Worm (Caenorhabditis elegans): ENCODE results near the gene cest-9.1.
A peak's percentile ranks its signal among the peaks of the same experiment; 100 is the strongest.

Gene cest-9.1

ce11 chrX:12186592-12186991 is 39.4 kb upstream of the cest-9.1 start:
- no peak for TF ChIP-seq zip-5 (tag; optimal IDR thresholded peaks at IDR 0.05)
- TF ChIP-seq ceh-34 (tag; optimal IDR thresholded peaks at IDR 0.05): no peak
- TF ChIP-seq nfya-1 (tag; optimal IDR thresholded peaks at IDR 0.05): no peak
- TF ChIP-seq gmeb-2 (tag; optimal IDR thresholded peaks at IDR 0.05): no peak

ce11 chrX:12188280-12189071 is 37.5 kb upstream of the cest-9.1 start:
- TF ChIP-seq ahr-1 (tag; optimal IDR thresholded peaks at IDR 0.05): no peak
- TF ChIP-seq unc-55 (GFP tag; optimal IDR thresholded peaks at IDR 0.05): peak; percentile 20

- no peak for TF ChIP-seq pag-3 (tag; optimal IDR thresholded peaks at IDR 0.05; ENCODE audit: borderline replicate concordance)
- no peak for TF ChIP-seq hlh-15 (tag; optimal IDR thresholded peaks at IDR 0.05)
- TF ChIP-seq nhr-232 (tag; optimal IDR thresholded peaks at IDR 0.05): no peak
- no peak for TF ChIP-seq syd-9 (tag; optimal IDR thresholded peaks at IDR 0.05)
- no peak for TF ChIP-seq nhr-11 (tag; optimal IDR thresholded peaks at IDR 0.05)
- no peak for TF ChIP-seq ztf-16 (tag; optimal IDR thresholded peaks at IDR 0.05)
These were observed 28.6 kb upstream of the cest-9.1 start for ce11 chrX:12197367-12197766.

ce11 chrX:12198298-12198697 is 27.7 kb upstream of the cest-9.1 start:
- TF ChIP-seq hlh-15 (tag; optimal IDR thresholded peaks at IDR 0.05): no peak
- peak; percentile 22 for TF ChIP-seq unc-42 (tag; optimal IDR thresholded peaks at IDR 0.05)
- no peak for TF ChIP-seq ceh-22 (tag; optimal IDR thresholded peaks at IDR 0.05)

- no peak for TF ChIP-seq ceh-18 (tag; optimal IDR thresholded peaks at IDR 0.05)
- no peak for TF ChIP-seq rnt-1 (tag; optimal IDR thresholded peaks at IDR 0.05)
- no peak for TF ChIP-seq npax-4 (tag; optimal IDR thresholded peaks at IDR 0.05)
- no peak for TF ChIP-seq ceh-24 (tag; optimal IDR thresholded peaks at IDR 0.05)
- TF ChIP-seq ceh-9 (tag; optimal IDR thresholded peaks at IDR 0.05): no peak
- TF ChIP-seq ceh-6 (GFP tag; optimal IDR thresholded peaks at IDR 0.05): no peak
- TF ChIP-seq sox-2 (GFP tag; IDR thresholded peaks at IDR 0.05): no peak
- TF ChIP-seq pag-3 (tag; optimal IDR thresholded peaks at IDR 0.05; ENCODE audit: borderline replicate concordance): no peak
- no peak for TF ChIP-seq pha-4 (tag; optimal IDR thresholded peaks at IDR 0.05)
- no peak for TF ChIP-seq fax-1 (tag; optimal IDR thresholded peaks at IDR 0.05)
These were observed 25.4 kb upstream of the cest-9.1 start for ce11 chrX:12200577-12200976.

ce11 chrX:12201435-12201834 is 24.5 kb upstream of the cest-9.1 start:
- TF ChIP-seq ceh-9 (tag; optimal IDR thresholded peaks at IDR 0.05) (no peak), ceh-34 (tag; optimal IDR thresholded peaks at IDR 0.05) (no peak), sdc-2 (tag; optimal IDR thresholded peaks at IDR 0.05) (no peak), ceh-30 (tag; optimal IDR thresholded peaks at IDR 0.05) (no peak), syd-9 (tag; optimal IDR thresholded peaks at IDR 0.05) (no peak), pqm-1 (tag; optimal IDR thresholded peaks at IDR 0.05) (no peak), hlh-6 (tag; optimal IDR thresholded peaks at IDR 0.05) (no peak), pros-1 (tag; optimal IDR thresholded peaks at IDR 0.05) (no peak), fax-1 (tag; optimal IDR thresholded peaks at IDR 0.05) (no peak), T23F11.4 (GFP tag; optimal IDR thresholded peaks at IDR 0.05) (no peak), C38D4.7 (GFP tag; optimal IDR thresholded peaks at IDR 0.05) (no peak), fkh-6 (tag; optimal IDR thresholded peaks at IDR 0.05) (no peak), Y22D7AL.16 (tag; optimal IDR thresholded peaks at IDR 0.05) (no peak), C08G9.2 (tag; optimal IDR thresholded peaks at IDR 0.05) (no peak), hlh-8 (tag; optimal IDR thresholded peaks at IDR 0.05) (no peak), ceh-24 (tag; optimal IDR thresholded peaks at IDR 0.05) (no peak), che-1 (tag; optimal IDR thresholded peaks at IDR 0.05) (no peak), hlh-15 (tag; optimal IDR thresholded peaks at IDR 0.05) (no peak), fkh-10 (GFP tag; optimal IDR thresholded peaks at IDR 0.05) (no peak), dve-1 (tag; optimal IDR thresholded peaks at IDR 0.05) (no peak)
